Worm (Caenorhabditis elegans): ENCODE data around the gene Y51A2B.16.

The Y51A2B.16 gene

DNA sequence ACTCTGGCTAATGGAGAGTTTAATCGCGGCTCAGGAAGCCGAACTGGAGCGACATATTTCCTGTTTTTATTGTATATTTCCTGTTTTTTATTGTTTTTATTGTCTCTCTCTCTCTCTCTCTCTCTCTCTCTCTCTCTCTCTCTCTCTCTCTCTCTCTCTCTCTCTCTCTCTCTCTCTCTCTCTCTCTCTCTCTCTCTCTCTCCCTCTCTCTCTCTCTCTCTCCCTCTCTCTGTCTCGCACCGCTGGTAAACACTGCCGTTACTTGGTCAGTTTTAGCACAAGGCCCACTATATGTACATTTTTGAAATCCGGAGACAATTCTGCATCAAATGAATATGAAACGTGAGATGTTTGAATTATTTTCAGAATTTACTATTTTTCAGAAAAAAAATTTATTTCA lies 33.1 kb upstream of the Y51A2B.16 start:
- no peak for TF ChIP-seq sox-2 (GFP tag; IDR thresholded peaks at IDR 0.05)
- TF ChIP-seq pros-1 (tag; optimal IDR thresholded peaks at IDR 0.05): no peak
- TF ChIP-seq dmd-4 (tag; optimal IDR thresholded peaks at IDR 0.05; ENCODE audit: borderline replicate concordance): no peak
- TF ChIP-seq elt-2 (tag; optimal IDR thresholded peaks at IDR 0.05): no peak
- TF ChIP-seq unc-3 (GFP tag; conservative IDR thresholded peaks at IDR 0.05): no peak
- TF ChIP-seq unc-3 (tag; optimal IDR thresholded peaks at IDR 0.05): no peak

DNA sequence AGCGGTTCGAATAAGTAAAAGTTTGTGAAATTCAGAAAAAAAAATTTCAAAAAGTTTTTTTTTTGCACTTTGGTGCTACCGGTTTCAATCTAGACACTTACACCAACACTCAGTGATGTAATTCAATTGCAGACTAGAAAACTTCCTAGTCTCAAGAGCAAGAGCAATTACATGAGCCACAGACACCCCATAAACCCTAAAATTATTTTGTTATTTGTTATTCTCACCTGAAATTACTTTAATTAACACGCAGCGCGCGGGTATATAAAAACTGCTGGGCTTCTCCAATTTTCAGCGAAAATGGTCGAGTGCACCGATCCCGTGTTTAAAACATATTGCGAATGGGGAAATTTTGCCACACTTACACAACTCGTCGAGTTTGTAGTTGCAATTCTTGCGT lies 28.6 kb upstream of the Y51A2B.16 start, which contains the start of gene srw-83:
srw-83 (plus strand) TSS at position 301 of the 400 bp plus-strand sequence.
- no peak for TF ChIP-seq nfya-1 (tag; optimal IDR thresholded peaks at IDR 0.05)
- no peak for TF ChIP-seq ceh-34 (tag; optimal IDR thresholded peaks at IDR 0.05)
- TF ChIP-seq pax-1 (tag; optimal IDR thresholded peaks at IDR 0.05): no peak
- TF ChIP-seq elt-4 (tag; optimal IDR thresholded peaks at IDR 0.05): no peak
- TF ChIP-seq dve-1 (tag; optimal IDR thresholded peaks at IDR 0.05): no peak

DNA sequence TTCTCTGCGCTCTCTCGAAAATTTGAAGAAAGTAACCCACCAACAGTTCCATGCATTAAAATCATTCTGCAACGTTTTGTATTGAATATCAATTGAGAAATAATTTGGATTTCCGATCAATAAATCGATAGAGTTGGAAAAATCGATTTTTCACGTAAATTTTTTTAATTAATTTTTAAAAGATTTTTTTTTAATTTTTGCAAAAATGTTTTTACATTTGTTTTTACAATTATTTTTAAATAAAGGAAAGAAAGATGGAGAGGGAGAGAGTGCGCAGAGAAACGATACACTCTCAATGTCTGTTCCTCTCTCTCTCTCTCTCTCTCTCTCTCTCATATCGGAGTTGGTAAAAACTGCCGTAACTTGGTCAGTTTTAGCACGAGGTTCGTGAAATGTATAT lies 27.8 kb upstream of the Y51A2B.16 start, which contains the start of gene ZK262.19:
ZK262.19 (minus strand) TSS at position 101 of the 400 bp plus-strand sequence.
- TF ChIP-seq ceh-24 (tag; optimal IDR thresholded peaks at IDR 0.05) (no peak), gmeb-2 (tag; optimal IDR thresholded peaks at IDR 0.05) (no peak), pax-1 (tag; optimal IDR thresholded peaks at IDR 0.05) (no peak), ceh-9 (tag; optimal IDR thresholded peaks at IDR 0.05) (no peak), hlh-6 (tag; optimal IDR thresholded peaks at IDR 0.05) (no peak), C38D4.7 (GFP tag; optimal IDR thresholded peaks at IDR 0.05) (no peak), ceh-31 (tag; optimal IDR thresholded peaks at IDR 0.05) (no peak)

DNA sequence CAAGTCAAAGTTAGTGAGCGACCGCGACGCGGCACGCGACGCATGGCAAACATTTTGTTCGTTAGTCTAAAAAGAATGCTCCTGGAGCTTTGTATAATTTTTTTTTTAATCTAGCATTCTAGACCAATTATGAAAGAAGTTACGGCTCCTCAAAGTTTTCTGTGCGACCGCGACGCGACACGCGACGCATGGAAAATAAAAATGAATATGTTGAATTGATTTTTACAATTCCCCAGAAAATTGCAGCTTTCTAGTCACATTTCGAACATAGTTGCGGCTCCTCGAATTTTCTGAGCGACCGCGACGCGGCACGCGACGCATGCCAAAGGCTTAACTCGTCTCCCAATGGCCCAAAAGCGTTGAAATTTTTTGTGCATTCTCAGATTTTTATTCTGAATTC lies 26.8 kb upstream of the Y51A2B.16 start, which contains the start of gene ZK262.4:
ZK262.4 (minus strand) TSS at position 101 of the 400 bp plus-strand sequence.
- TF ChIP-seq unc-42 (tag; optimal IDR thresholded peaks at IDR 0.05): no peak
- no peak for TF ChIP-seq mec-3 (tag; optimal IDR thresholded peaks at IDR 0.05; ENCODE audit: borderline replicate concordance)
- TF ChIP-seq hlh-15 (tag; optimal IDR thresholded peaks at IDR 0.05): no peak
- TF ChIP-seq ttx-3 (tag; optimal IDR thresholded peaks at IDR 0.05): no peak
- TF ChIP-seq C38D4.7 (GFP tag; optimal IDR thresholded peaks at IDR 0.05): no peak
- no peak for TF ChIP-seq ceh-2 (tag; optimal IDR thresholded peaks at IDR 0.05)
- TF ChIP-seq ceh-6 (GFP tag; optimal IDR thresholded peaks at IDR 0.05): no peak

DNA sequence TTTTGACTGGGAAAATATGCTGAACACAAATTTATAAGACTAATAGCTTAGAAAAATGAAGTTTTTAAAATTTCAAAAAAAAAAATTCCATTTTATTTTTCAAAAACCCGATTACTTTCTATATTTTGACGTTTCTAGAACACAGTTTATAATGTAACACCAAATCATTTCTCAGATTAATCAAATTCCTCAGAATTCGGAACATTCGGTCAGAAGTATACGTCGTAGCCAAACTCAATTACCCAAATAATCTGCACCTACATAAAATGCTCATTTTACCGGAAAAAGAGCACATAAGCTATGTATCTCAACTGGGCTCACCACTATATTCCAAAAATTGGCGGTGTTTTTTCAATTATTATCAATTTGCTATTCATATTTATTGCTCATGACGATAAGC lies 23.1 kb upstream of the Y51A2B.16 start, which contains the start of gene srj-26:
srj-26 (plus strand) TSS at position 301 of the 400 bp plus-strand sequence.
- no peak for TF ChIP-seq ceh-22 (tag; optimal IDR thresholded peaks at IDR 0.05)
- no peak for TF ChIP-seq fkh-6 (tag; optimal IDR thresholded peaks at IDR 0.05)
- TF ChIP-seq odd-2 (tag; optimal IDR thresholded peaks at IDR 0.05): no peak
- TF ChIP-seq Y22D7AL.16 (tag; optimal IDR thresholded peaks at IDR 0.05): no peak
- TF ChIP-seq mec-3 (tag; optimal IDR thresholded peaks at IDR 0.05; ENCODE audit: borderline replicate concordance): no peak
- TF ChIP-seq hlh-15 (tag; optimal IDR thresholded peaks at IDR 0.05): no peak
- no peak for TF ChIP-seq ceh-45 (GFP tag; IDR thresholded peaks at IDR 0.05)
- TF ChIP-seq dve-1 (tag; optimal IDR thresholded peaks at IDR 0.05): no peak
- no peak for TF ChIP-seq K02D7.2 (tag; optimal IDR thresholded peaks at IDR 0.05)
- TF ChIP-seq ceh-6 (GFP tag; optimal IDR thresholded peaks at IDR 0.05): no peak
- no peak for TF ChIP-seq ref-2 (tag; optimal IDR thresholded peaks at IDR 0.05)
- no peak for TF ChIP-seq ttx-3 (tag; optimal IDR thresholded peaks at IDR 0.05)
- TF ChIP-seq ama-1 (optimal IDR thresholded peaks at IDR 0.05): no peak
- no peak for TF ChIP-seq ceh-30 (tag; optimal IDR thresholded peaks at IDR 0.05)
- TF ChIP-seq unc-86 (tag; optimal IDR thresholded peaks at IDR 0.05): no peak

DNA sequence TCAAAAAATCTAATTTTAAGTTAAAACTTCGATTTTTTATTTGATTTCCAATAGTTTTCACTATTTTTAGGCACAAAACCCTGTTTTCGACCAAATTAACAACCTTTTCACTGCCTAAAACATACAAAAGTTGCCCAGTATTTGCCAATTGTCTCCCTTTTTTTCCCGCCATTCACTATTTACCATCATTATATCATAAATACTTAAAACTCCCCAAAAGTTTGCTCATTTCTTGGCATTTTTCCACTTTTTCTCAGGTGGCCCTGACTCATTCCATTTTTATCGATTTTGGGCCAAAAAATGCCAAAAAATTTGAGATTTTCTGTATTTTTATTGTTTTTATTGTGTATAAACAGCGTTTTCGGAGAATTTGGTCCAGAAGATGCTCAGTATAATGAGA lies 16.3 kb upstream of the Y51A2B.16 start, which contains the start of gene txt-8:
txt-8 (plus strand) TSS at position 301 of the 400 bp plus-strand sequence.
- TF ChIP-seq nhr-11 (tag; optimal IDR thresholded peaks at IDR 0.05): no peak
